Fruit fly (Drosophila melanogaster): Measurements from ENCODE around the gene PH4alphaMP.

DNA sequence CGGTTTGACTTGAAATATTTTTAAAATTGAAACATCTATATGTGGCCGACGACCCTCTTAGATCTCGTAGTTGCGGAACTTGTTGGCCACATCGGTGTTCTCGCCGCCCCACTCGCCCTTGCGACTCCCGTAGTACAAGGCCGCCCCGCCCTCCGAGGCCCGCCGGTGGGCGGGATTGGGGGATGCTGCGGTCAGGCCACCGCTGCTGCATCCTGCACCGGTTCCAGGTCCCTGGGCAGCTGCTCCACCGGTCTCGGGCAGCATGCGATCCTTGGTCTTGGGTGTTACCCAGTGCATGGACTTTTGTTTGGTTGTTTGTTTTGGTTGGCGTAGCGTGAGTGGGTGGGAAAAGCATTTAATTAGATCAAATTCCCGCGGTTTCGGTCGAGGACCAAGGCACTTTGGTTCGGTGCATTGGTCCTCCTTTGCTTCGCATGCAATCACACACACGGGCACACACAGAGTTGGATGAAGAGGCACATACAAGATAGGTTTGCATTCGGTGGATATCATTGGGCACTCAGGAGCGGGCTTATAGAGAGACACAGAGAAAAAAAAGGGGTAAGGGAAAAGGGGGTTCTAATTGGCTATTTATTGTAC, 22.4 kb upstream of the PH4alphaMP start:
- TF ChIP-seq psq (optimal IDR thresholded peaks at IDR 0.05) (no peak), CG8478 (optimal IDR thresholded peaks at IDR 0.05) (no peak), usp (GFP tag; optimal IDR thresholded peaks at IDR 0.05) (no peak), pan (optimal IDR thresholded peaks at IDR 0.05) (no peak)

Measured in whole organism.